Worm (Caenorhabditis elegans) whole organism, late embryonic: ENCODE measurements around the gene figl-1.

Source experiments
- F13H6.1 ChIP-seq: sonication (generic microtip); optimal IDR thresholded peaks from 2 replicates; lab custom pipeline; 2016; ENCODE audit warnings: missing genetic modification characterization, missing compliant biosample characterization
- Y22D7AL.16 ChIP-seq: sonication (generic microtip); optimal IDR thresholded peaks from 2 replicates; lab custom pipeline; 2016; ENCODE audit warnings: missing genetic modification characterization, missing compliant biosample characterization
- ama-1 ChIP-seq: fragments of 150-350 bp; optimal IDR thresholded peaks from 2 replicates; lab custom pipeline; 2014
- ceh-14 ChIP-seq: sonication (generic microtip); optimal IDR thresholded peaks from 2 replicates; lab custom pipeline; 2016; ENCODE audit warnings: missing genotype, missing genetic modification characterization, missing compliant biosample characterization
- fax-1 ChIP-seq: sonication (generic microtip); optimal IDR thresholded peaks from 2 replicates; lab custom pipeline; 2016; ENCODE audit warnings: missing genotype, missing genetic modification characterization, missing compliant biosample characterization
- fkh-10 ChIP-seq: fragments of 150-350 bp; optimal IDR thresholded peaks from 2 replicates; lab custom pipeline; 2014; ENCODE audit warnings: missing biosample characterization, missing genetic modification reagents, missing genetic modification characterization
- hlh-8 ChIP-seq: sonication (generic microtip); optimal IDR thresholded peaks from 2 replicates; lab custom pipeline; 2016; ENCODE audit warnings: missing genotype, missing genetic modification characterization, missing compliant biosample characterization
- odd-2 ChIP-seq: sonication (generic microtip); optimal IDR thresholded peaks from 2 replicates; lab custom pipeline; 2017; ENCODE audit warnings: antibody characterized with exemption, mild to moderate bottlenecking, missing genetic modification characterization, missing compliant biosample characterization
- pha-4 ChIP-seq: fragments of 150-350 bp; optimal IDR thresholded peaks from 2 replicates; lab custom pipeline; 2018; ENCODE audit warnings: missing biosample characterization, missing genetic modification reagents, missing genetic modification characterization

ce11 chrV:4298579-4298978, 47.2 kb downstream of the figl-1 start, which contains the start of gene ZC132.11:
- TF ChIP-seq odd-2 (no peak), fax-1 (tag; lab: Kevin White, UChicago) (no peak), pha-4 (tag; lab: Kevin White, UChicago) (no peak), ama-1 (lab: Kevin White, UChicago) (no peak), Y22D7AL.16 (tag; lab: Kevin White, UChicago) (no peak), ceh-14 (tag; lab: Kevin White, UChicago) (no peak), hlh-8 (no peak), F13H6.1 (tag; lab: Kevin White, UChicago) (no peak), fkh-10 (GFP tag; lab: Kevin White, UChicago) (no peak)
